Worm (Caenorhabditis elegans) whole organism, L1 larva: Measurements from ENCODE around the gene Y5H2A.1.

Experiments
- ama-1 ChIP-seq: fragments of 150-350 bp; optimal IDR thresholded peaks from 2 replicates; lab custom pipeline; 2014
- blmp-1 ChIP-seq: fragments of 150-350 bp; optimal IDR thresholded peaks from 2 replicates; lab custom pipeline; 2014; ENCODE audit warnings: missing biosample characterization, missing genetic modification characterization
- ces-1 ChIP-seq: fragments of 150-350 bp; optimal IDR thresholded peaks from 2 replicates; lab custom pipeline; 2014; ENCODE audit warnings: missing biosample characterization, missing genetic modification reagents, missing genetic modification characterization
- elt-3 ChIP-seq, 6 experiments: fragments of 150-350 bp in 1 of 6; sonication (generic microtip); optimal IDR thresholded peaks; 2 replicates each; lab custom pipeline; 2017 to 2018; ENCODE audit warnings: missing biosample characterization in 6 of 6, missing genetic modification characterization in 6 of 6, inconsistent platforms in 1 of 6
- ets-5 ChIP-seq: fragments of 200-800 bp; sonication (Bioruptor generic); IDR thresholded peaks from 2 replicates; pipeline ENCODE4 v1.3.6; 2022; ENCODE audit warnings: missing genetic modification characterization, missing compliant biosample characterization
- fkh-4 ChIP-seq: sonication (generic microtip); optimal IDR thresholded peaks from 2 replicates; lab custom pipeline; 2016; ENCODE audit warnings: missing compliant biosample characterization, missing genetic modification characterization, borderline replicate concordance
- fos-1 ChIP-seq: fragments of 150-350 bp; optimal IDR thresholded peaks from 2 replicates; lab custom pipeline; 2014; ENCODE audit warnings: missing biosample characterization, missing genetic modification characterization
- hlh-17 ChIP-seq: fragments of 200-800 bp; sonication (Bioruptor generic); optimal IDR thresholded peaks from 2 replicates; lab custom pipeline; 2018; ENCODE audit warnings: missing genetic modification characterization, mild to moderate bottlenecking, missing compliant biosample characterization, moderate library complexity, borderline replicate concordance
- lin-13 ChIP-seq: fragments of 150-350 bp; optimal IDR thresholded peaks from 2 replicates; lab custom pipeline; 2014; ENCODE audit warnings: missing biosample characterization, missing genetic modification reagents, missing genetic modification characterization
- nhr-12 ChIP-seq: sonication (generic microtip); optimal IDR thresholded peaks from 2 replicates; lab custom pipeline; 2017; ENCODE audit warnings: missing biosample characterization, missing genetic modification characterization
- nhr-237 ChIP-seq: fragments of 150-350 bp; optimal IDR thresholded peaks from 2 replicates; lab custom pipeline; 2014; ENCODE audit warnings: missing biosample characterization, missing genetic modification characterization
- nhr-28 ChIP-seq: fragments of 150-350 bp; optimal IDR thresholded peaks from 2 replicates; lab custom pipeline; 2014; ENCODE audit warnings: missing biosample characterization, missing genetic modification characterization
- nhr-76 ChIP-seq: sonication (generic microtip); optimal IDR thresholded peaks from 2 replicates; lab custom pipeline; 2017; ENCODE audit warnings: missing biosample characterization, missing genetic modification characterization
- ztf-4 ChIP-seq: fragments of 150-350 bp; optimal IDR thresholded peaks from 2 replicates; lab custom pipeline; 2014; ENCODE audit warnings: missing biosample characterization, missing genetic modification characterization

ce11 chrV:2266958-2267357 lies 4.7 kb downstream of the Y5H2A.1 start, which contains the start of gene nhr-275:
- TF ChIP-seq ztf-4 (tag; lab: Kevin White, UChicago) (no peak), elt-3 (tag; optimal IDR thresholded peaks at IDR 0.05; lab: Kevin White, UChicago) (no peak), ces-1 (GFP tag; lab: Kevin White, UChicago) (no peak), hlh-17 (GFP tag; lab: Kevin White, UChicago) (no peak), fkh-4 (tag; lab: Kevin White, UChicago) (no peak), blmp-1 (tag; lab: Kevin White, UChicago) (no peak), nhr-76 (no peak), nhr-12 (tag; lab: Kevin White, UChicago) (no peak), fos-1 (no peak), nhr-28 (tag; lab: Kevin White, UChicago) (no peak), ama-1 (no peak), nhr-237 (tag; lab: Kevin White, UChicago) (no peak), ets-5 (no peak), lin-13 (GFP tag; lab: Kevin White, UChicago) (no peak)
